Worm (Caenorhabditis elegans): ENCODE measurements around the gene M7.7.

The M7.7 gene

ce11 chrIV:11131268-11131667 lies 41.6 kb downstream of the M7.7 start, which contains the start of gene ard-1:
ard-1 (plus strand) TSS chrIV:11131279.
- TF ChIP-seq fkh-3 (tag; optimal IDR thresholded peaks at IDR 0.05) (no peak), madf-3 (GFP tag; IDR thresholded peaks at IDR 0.05) (0 out of 2 replicates have a peak, but pooled peaks have one; percentile 32), K11D2.4 (GFP tag; IDR thresholded peaks at IDR 0.05) (no peak), lsy-27 (tag; optimal IDR thresholded peaks at IDR 0.05; ENCODE audit: borderline replicate concordance, insufficient read depth) (no peak), hsf-1 (GFP tag; IDR thresholded peaks at IDR 0.05) (0 out of 2 replicates have a peak, but pooled peaks have one; percentile 15), xnd-1 (tag; optimal IDR thresholded peaks at IDR 0.05) (peak; percentile 10), B0336.3 (GFP tag; IDR thresholded peaks at IDR 0.05) (0 out of 2 replicates have a peak, but pooled peaks have one; percentile 39), nfya-1 (tag; optimal IDR thresholded peaks at IDR 0.05; ENCODE audit: borderline replicate concordance, insufficient read depth) (no peak)

Data from whole organism, young adult.